Worm (Caenorhabditis elegans) whole organism, late embryonic: ENCODE data around the gene ttr-44.

ENCODE experiments used
- ama-1 ChIP-seq: fragments of 150-350 bp; optimal IDR thresholded peaks from 2 replicates; lab custom pipeline; 2014
- ceh-22 ChIP-seq: sonication (generic microtip); optimal IDR thresholded peaks from 2 replicates; lab custom pipeline; 2017; ENCODE audit warnings: missing biosample characterization, missing genetic modification characterization
- dmd-4 ChIP-seq: sonication (generic microtip); optimal IDR thresholded peaks from 2 replicates; lab custom pipeline; 2016; ENCODE audit warnings: borderline replicate concordance, missing genetic modification characterization, missing compliant biosample characterization
- elt-2 ChIP-seq: sonication (generic microtip); optimal IDR thresholded peaks from 2 replicates; lab custom pipeline; 2016; ENCODE audit warnings: missing genetic modification reagents, missing genetic modification characterization, missing compliant biosample characterization
- hlh-15 ChIP-seq: sonication (generic microtip); optimal IDR thresholded peaks from 2 replicates; lab custom pipeline; 2016; ENCODE audit warnings: missing genetic modification characterization, missing compliant biosample characterization
- hlh-6 ChIP-seq: sonication (generic microtip); optimal IDR thresholded peaks from 2 replicates; lab custom pipeline; 2016; ENCODE audit warnings: missing genotype, missing genetic modification characterization, missing compliant biosample characterization
- lin-11 ChIP-seq: fragments of 200-800 bp; sonication (Bioruptor generic); optimal IDR thresholded peaks from 2 replicates; lab custom pipeline; 2018; ENCODE audit warnings: mild to moderate bottlenecking, missing genetic modification characterization, missing compliant biosample characterization
- mec-3 ChIP-seq: sonication (generic microtip); optimal IDR thresholded peaks from 2 replicates; lab custom pipeline; 2016; ENCODE audit warnings: borderline replicate concordance, missing genetic modification characterization, missing compliant biosample characterization
- nhr-11 ChIP-seq: fragments of 150-350 bp; optimal IDR thresholded peaks from 2 replicates; lab custom pipeline; 2014; ENCODE audit warnings: missing biosample characterization, missing genetic modification characterization
- pha-4 ChIP-seq: fragments of 150-350 bp; optimal IDR thresholded peaks from 2 replicates; lab custom pipeline; 2018; ENCODE audit warnings: missing biosample characterization, missing genetic modification reagents, missing genetic modification characterization
- rnt-1 ChIP-seq: sonication (generic microtip); optimal IDR thresholded peaks from 2 replicates; lab custom pipeline; 2016; ENCODE audit warnings: missing genetic modification characterization, missing compliant biosample characterization
- sox-4 ChIP-seq: sonication (generic microtip); optimal IDR thresholded peaks from 2 replicates; lab custom pipeline; 2017; ENCODE audit warnings: mild to moderate bottlenecking, missing genetic modification characterization, inconsistent platforms, missing compliant biosample characterization
- unc-3 ChIP-seq, 2 experiments: fragments of 200-800 bp in 1 of 2; sonication (Bioruptor generic) in 1 of 2; sonication (generic microtip) in 1 of 2; conservative IDR thresholded peaks in 1 of 2; optimal IDR thresholded peaks in 1 of 2; 2 replicates each; pipeline versions ENCODE4 v1.3.6 to Lab custom; 2016 to 2022; ENCODE audit warnings: missing compliant biosample characterization in 2 of 2, missing genetic modification characterization in 2 of 2, missing genetic modification reagents in 1 of 2
- unc-86 ChIP-seq: sonication (generic microtip); optimal IDR thresholded peaks from 2 replicates; lab custom pipeline; 2016; ENCODE audit warnings: missing genetic modification characterization, missing compliant biosample characterization

DNA sequence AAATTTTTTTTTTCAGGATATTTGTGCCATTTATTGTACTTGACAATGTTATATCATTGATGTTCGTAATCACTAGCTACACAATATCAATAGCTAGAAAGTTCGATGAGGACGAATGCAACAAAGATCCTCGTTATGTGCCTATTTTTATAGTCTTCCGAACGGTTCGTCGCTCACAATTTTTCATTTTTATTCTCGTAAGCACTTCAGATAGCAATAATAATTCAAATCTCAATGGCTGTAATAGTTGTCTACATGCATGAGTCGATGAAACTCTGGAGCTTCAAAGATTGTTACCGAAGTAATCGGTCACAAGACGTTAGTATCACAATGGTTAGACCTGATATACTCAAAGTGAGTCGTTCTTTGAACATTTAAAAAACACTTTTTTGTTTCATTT, 1.4 kb downstream of the ttr-44 start:
- TF ChIP-seq rnt-1 (tag; lab: Kevin White, UChicago) (no peak), ama-1 (lab: Kevin White, UChicago) (no peak), dmd-4 (tag; lab: Kevin White, UChicago) (no peak), pha-4 (tag; lab: Kevin White, UChicago) (no peak), nhr-11 (tag; lab: Kevin White, UChicago) (no peak), sox-4 (tag; lab: Kevin White, UChicago) (no peak), hlh-6 (no peak), unc-86 (tag; lab: Kevin White, UChicago) (no peak), hlh-15 (no peak), unc-3 (GFP tag; conservative IDR thresholded peaks at IDR 0.05; lab: Robert Waterston, UW) (no peak), unc-3 (tag; optimal IDR thresholded peaks at IDR 0.05; lab: Kevin White, UChicago) (no peak), ceh-22 (tag; lab: Kevin White, UChicago) (no peak), lin-11 (tag; lab: Kevin White, UChicago) (no peak), elt-2 (no peak), mec-3 (tag; lab: Kevin White, UChicago) (no peak)
